Worm (Caenorhabditis elegans): ENCODE measurements around the gene srp-1.

DNA sequence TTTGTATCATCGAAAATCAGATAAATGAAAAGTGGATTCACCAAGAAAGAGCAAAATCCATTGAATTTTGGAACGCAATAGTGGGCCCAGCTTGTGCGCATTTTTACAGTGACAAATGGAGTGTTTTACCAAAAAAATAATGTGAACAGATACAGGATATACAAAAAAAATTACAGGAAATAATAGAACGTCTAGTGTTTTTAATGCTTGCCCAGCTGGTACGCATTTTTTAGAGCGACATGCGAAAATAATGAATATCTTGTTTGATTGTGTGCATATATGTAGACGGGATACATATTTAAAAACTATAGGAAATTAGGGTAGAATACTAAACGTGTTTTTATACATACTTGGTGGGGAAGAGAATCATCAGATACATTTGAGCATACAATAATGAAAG is 16.9 kb upstream of the srp-1 start, which contains the start of gene srj-25:
- TF ChIP-seq nhr-237 (tag; optimal IDR thresholded peaks at IDR 0.05) (no peak), ztf-4 (tag; optimal IDR thresholded peaks at IDR 0.05) (no peak), egl-27 (tag; optimal IDR thresholded peaks at IDR 0.05) (no peak), blmp-1 (tag; optimal IDR thresholded peaks at IDR 0.05; ENCODE audit: insufficient read depth) (no peak), lin-11 (tag; optimal IDR thresholded peaks at IDR 0.05) (no peak), unc-62 (GFP tag; optimal IDR thresholded peaks at IDR 0.05) (no peak), nhr-10 (tag; optimal IDR thresholded peaks at IDR 0.05) (no peak), ztf-11 (tag; optimal IDR thresholded peaks at IDR 0.05) (no peak)

All from whole organism, L2 larva.